Worm (Caenorhabditis elegans) whole organism, L1 larva: ENCODE data around the gene far-6.

Experiments used
- ama-1 ChIP-seq: fragments of 150-350 bp; optimal IDR thresholded peaks from 2 replicates; lab custom pipeline; 2014
- nhr-76 ChIP-seq: sonication (generic microtip); optimal IDR thresholded peaks from 2 replicates; lab custom pipeline; 2017; ENCODE audit warnings: missing biosample characterization, missing genetic modification characterization
- snu-23 ChIP-seq: sonication (generic microtip); optimal IDR thresholded peaks from 2 replicates; lab custom pipeline; 2016; ENCODE audit warnings: missing genetic modification characterization, missing compliant biosample characterization
- sptf-1 ChIP-seq: fragments of 150-350 bp; optimal IDR thresholded peaks from 2 replicates; lab custom pipeline; 2014; ENCODE audit warnings: missing biosample characterization, missing genetic modification characterization
- zag-1 ChIP-seq: fragments of 150-350 bp; optimal IDR thresholded peaks from 2 replicates; lab custom pipeline; 2014; ENCODE audit warnings: missing biosample characterization, missing genetic modification characterization

- TF ChIP-seq snu-23 (GFP tag; lab: Kevin White, UChicago) (no peak), sptf-1 (no peak), ama-1 (lab: Kevin White, UChicago) (no peak), nhr-76 (tag; lab: Kevin White, UChicago) (no peak), zag-1 (tag; lab: Kevin White, UChicago) (no peak)
These were observed 19.1 kb downstream of the far-6 start, which contains the start of gene W02A2.9 for ce11 chrIV:13347232-13347715.
